Worm (Caenorhabditis elegans) whole organism, L1 larva: ENCODE results near the gene mth-2.

ENCODE experiments used
- ama-1 ChIP-seq: fragments of 150-350 bp; optimal IDR thresholded peaks from 2 replicates; lab custom pipeline; 2014
- ces-1 ChIP-seq: fragments of 150-350 bp; optimal IDR thresholded peaks from 2 replicates; lab custom pipeline; 2014; ENCODE audit warnings: missing biosample characterization, missing genetic modification reagents, missing genetic modification characterization
- elt-2 ChIP-seq: sonication (generic microtip); optimal IDR thresholded peaks from 2 replicates; lab custom pipeline; 2016; ENCODE audit warnings: missing genetic modification characterization, mild to moderate bottlenecking, inconsistent platforms, missing compliant biosample characterization, missing genetic modification reagents
- ets-5 ChIP-seq: fragments of 200-800 bp; sonication (Bioruptor generic); IDR thresholded peaks from 2 replicates; pipeline ENCODE4 v1.3.6; 2022; ENCODE audit warnings: missing genetic modification characterization, missing compliant biosample characterization
- nhr-11 ChIP-seq: fragments of 150-350 bp; optimal IDR thresholded peaks from 2 replicates; lab custom pipeline; 2014; ENCODE audit warnings: missing biosample characterization, missing genetic modification characterization
- nhr-90 ChIP-seq: sonication (generic microtip); optimal IDR thresholded peaks from 2 replicates; lab custom pipeline; 2016; ENCODE audit warnings: mild to moderate bottlenecking, missing genetic modification characterization, missing compliant biosample characterization; ENCODE audit not compliant: poor library complexity
- skn-1 ChIP-seq: fragments of 150-350 bp; optimal IDR thresholded peaks from 2 replicates; lab custom pipeline; 2014; ENCODE audit warnings: missing biosample characterization, missing genetic modification characterization
- unc-62 ChIP-seq: fragments of 150-350 bp; optimal IDR thresholded peaks from 2 replicates; lab custom pipeline; 2014; ENCODE audit warnings: missing biosample characterization, missing genetic modification reagents, missing genetic modification characterization

- no peak for TF ChIP-seq skn-1 (tag; lab: Kevin White, UChicago)
- no peak for TF ChIP-seq ets-5 (GFP tag; lab: Robert Waterston, UW)
- TF ChIP-seq elt-2 (tag; lab: Kevin White, UChicago), result no peak
- no peak for TF ChIP-seq nhr-11 (tag; lab: Kevin White, UChicago)
- TF ChIP-seq ama-1 (lab: Kevin White, UChicago), result no peak
- no peak for TF ChIP-seq nhr-90 (tag; lab: Kevin White, UChicago)
- TF ChIP-seq unc-62 (GFP tag; lab: Kevin White, UChicago), result no peak
- TF ChIP-seq ces-1, result no peak
Observed at ce11 chrII:4146039-4146438, 48.1 kb downstream of the mth-2 start, which contains the start of gene F56D3.1.
